Fruit fly (Drosophila melanogaster): ENCODE data around the gene Zdhhc8.

DNA sequence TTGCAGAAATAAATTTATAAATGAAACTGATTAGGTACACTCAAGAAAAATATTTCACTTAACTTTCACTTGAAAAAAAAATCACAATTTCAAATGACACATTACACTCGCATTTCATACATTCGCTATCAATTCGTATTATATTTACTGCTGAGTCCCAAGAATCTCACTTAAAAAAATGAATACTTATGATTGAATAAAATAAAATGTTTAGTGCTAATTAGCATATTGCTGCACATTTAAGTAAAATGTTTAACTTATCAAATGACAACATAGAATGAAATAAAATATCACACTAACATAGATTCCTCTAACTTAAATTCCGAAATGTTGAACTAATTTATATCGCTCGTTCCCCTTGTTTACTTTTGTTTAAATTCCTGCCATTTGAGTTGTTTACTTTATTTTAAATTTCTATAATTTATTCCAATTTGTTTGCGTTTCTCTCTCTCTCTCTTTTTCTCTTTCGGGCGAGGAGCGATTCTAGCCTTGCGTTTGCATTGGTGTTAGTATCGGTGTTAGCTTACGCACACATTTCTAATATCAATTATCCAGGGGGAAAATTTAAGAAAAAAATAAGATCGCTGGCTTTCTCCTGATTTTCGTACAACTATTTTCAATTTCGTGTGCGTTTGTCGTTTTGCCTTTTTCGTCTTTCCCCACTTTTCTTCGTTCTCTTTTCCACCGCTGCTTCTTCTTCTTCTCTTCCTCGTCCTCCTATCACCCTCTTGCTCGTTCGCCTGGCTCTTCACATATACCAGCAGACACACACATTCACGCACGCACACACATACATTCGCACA, 633 bp downstream of the Zdhhc8 start:
- TF ChIP-seq dl (GFP tag; optimal IDR thresholded peaks at IDR 0.05; ENCODE audit: insufficient read depth in 1 of 2, partially characterized antibody in 2 of 2) = no peak
- no peak for TF ChIP-seq CG9705 (GFP tag; optimal IDR thresholded peaks at IDR 0.05)
- no peak for TF ChIP-seq dsf (GFP tag; optimal IDR thresholded peaks at IDR 0.05; ENCODE audit: borderline replicate concordance)
- TF ChIP-seq h (GFP tag; optimal IDR thresholded peaks at IDR 0.05) = no peak
- TF ChIP-seq lola (GFP tag; optimal IDR thresholded peaks at IDR 0.05) = no peak
- no peak for TF ChIP-seq Myc (optimal IDR thresholded peaks at IDR 0.05)

Measured in whole organism, wandering third instar larva.